Fruit fly (Drosophila melanogaster) whole organism, wandering third instar larva: ENCODE data around the gene TwdlW.

Experiments
- Abd-B ChIP-seq: fragments of >200 bp; optimal IDR thresholded peaks from 2 replicates; lab custom pipeline; 2017; ENCODE audit warnings: missing biosample characterization, missing genetic modification characterization
- CG32264 ChIP-seq: fragments of 200-800 bp; sonication (Bioruptor generic); optimal IDR thresholded peaks from 2 replicates; lab custom pipeline; 2016; ENCODE audit warnings: missing biosample characterization, missing genetic modification characterization
- CG9705 ChIP-seq: fragments of 200-800 bp; sonication (Bioruptor generic); optimal IDR thresholded peaks from 2 replicates; lab custom pipeline; 2018; ENCODE audit warnings: missing biosample characterization, mild to moderate bottlenecking, missing genetic modification characterization
- CrebA ChIP-seq: fragments of 200-800 bp; sonication (Bioruptor generic); optimal IDR thresholded peaks from 2 replicates; lab custom pipeline; 2016; ENCODE audit warnings: missing biosample characterization, mild to moderate bottlenecking, missing genetic modification characterization, borderline replicate concordance
- Dfd ChIP-seq: fragments of >200 bp; optimal IDR thresholded peaks from 2 replicates; lab custom pipeline; 2017; ENCODE audit warnings: missing biosample characterization, missing genetic modification characterization
- Dif ChIP-seq: fragments of 200-275, 200-300 bp; sonication (Bioruptor generic); optimal IDR thresholded peaks from 2 replicates; lab custom pipeline; 2018; ENCODE audit warnings: missing biosample characterization, missing genetic modification characterization; ENCODE audit not compliant: partially characterized antibody
- GATAd ChIP-seq: sonication (Bioruptor generic); optimal IDR thresholded peaks from 2 replicates; lab custom pipeline; 2016; ENCODE audit warnings: missing biosample characterization, missing genetic modification characterization
- HLH106 ChIP-seq: fragments of 200-800 bp; optimal IDR thresholded peaks from 3 replicates; lab custom pipeline; 2019; ENCODE audit warnings: missing biosample characterization, mild to moderate bottlenecking, missing genetic modification characterization, moderate library complexity
- Hnf4 ChIP-seq: fragments of 200-800 bp; sonication (Bioruptor generic); optimal IDR thresholded peaks from 2 replicates; lab custom pipeline; 2016; ENCODE audit warnings: missing biosample characterization, mild to moderate bottlenecking, missing genetic modification characterization
- Hr78 ChIP-seq: fragments of >200 bp; optimal IDR thresholded peaks from 2 replicates; lab custom pipeline; 2017; ENCODE audit warnings: missing biosample characterization, missing genetic modification characterization
- Hr83 ChIP-seq: fragments of 200-300 bp; sonication (Bioruptor generic); optimal IDR thresholded peaks from 2 replicates; lab custom pipeline; 2016; ENCODE audit warnings: missing biosample characterization, mild to moderate bottlenecking, missing genetic modification characterization, moderate library complexity; ENCODE audit not compliant: poor library complexity, severe bottlenecking
- Jra ChIP-seq: sonication (Bioruptor generic); optimal IDR thresholded peaks from 2 replicates; lab custom pipeline; 2016; ENCODE audit warnings: missing biosample characterization, missing genetic modification characterization
- Mio ChIP-seq: sonication (Bioruptor generic); optimal IDR thresholded peaks from 2 replicates; lab custom pipeline; 2016; ENCODE audit warnings: missing biosample characterization, missing genetic modification characterization
- Myc ChIP-seq: fragments of >200 bp; optimal IDR thresholded peaks from 2 replicates; lab custom pipeline; 2017
- OdsH ChIP-seq: fragments of 200-800 bp; sonication (Bioruptor generic); optimal IDR thresholded peaks from 2 replicates; lab custom pipeline; 2016; ENCODE audit warnings: missing biosample characterization, mild to moderate bottlenecking, missing genetic modification characterization
- Rel ChIP-seq, 2 experiments: fragments of 200-800 bp; sonication (Bioruptor generic) in 1 of 2; optimal IDR thresholded peaks; 2 replicates in 1 of 2; 3 replicates in 1 of 2; lab custom pipeline; 2016 to 2019; ENCODE audit warnings: mild to moderate bottlenecking in 2 of 2, missing biosample characterization in 2 of 2, missing genetic modification characterization in 2 of 2, moderate library complexity in 1 of 2
- Sp1 ChIP-seq: fragments of 200-800 bp; sonication (Bioruptor generic); optimal IDR thresholded peaks from 3 replicates; lab custom pipeline; 2019; ENCODE audit warnings: missing biosample characterization, mild to moderate bottlenecking, missing genetic modification characterization, moderate library complexity
- Vsx2 ChIP-seq: fragments of 200-300, 225-300 bp; sonication (Bioruptor generic); optimal IDR thresholded peaks from 2 replicates; lab custom pipeline; 2018; ENCODE audit warnings: missing biosample characterization, missing genetic modification characterization; ENCODE audit not compliant: partially characterized antibody
- br ChIP-seq: fragments of 200-800 bp; sonication (Bioruptor generic); optimal IDR thresholded peaks from 2 replicates; lab custom pipeline; 2016; ENCODE audit warnings: missing biosample characterization, missing genetic modification characterization
- brk ChIP-seq: fragments of 200-800 bp; sonication (Bioruptor generic); optimal IDR thresholded peaks from 2 replicates; lab custom pipeline; 2016; ENCODE audit warnings: missing biosample characterization, mild to moderate bottlenecking, missing genetic modification characterization
- dl ChIP-seq, 2 experiments: fragments of 175-275, 200-275 bp in 1 of 2; fragments of 200-275 bp in 1 of 2; sonication (Bioruptor generic); optimal IDR thresholded peaks; lab custom pipeline; 2018; ENCODE audit warnings: mild to moderate bottlenecking in 2 of 2, missing biosample characterization in 2 of 2, missing genetic modification characterization in 2 of 2, moderate library complexity in 2 of 2; ENCODE audit not compliant: partially characterized antibody in 2 of 2, insufficient read depth in 1 of 2
- dsf ChIP-seq: sonication (Bioruptor generic); optimal IDR thresholded peaks from 2 replicates; lab custom pipeline; 2016; ENCODE audit warnings: missing biosample characterization, missing genetic modification characterization, borderline replicate concordance
- foxo ChIP-seq, 2 experiments: fragments of 200-800 bp; sonication (Bioruptor generic); optimal IDR thresholded peaks; 2 replicates in 1 of 2; 3 replicates in 1 of 2; lab custom pipeline; 2016 to 2017; ENCODE audit warnings: missing biosample characterization in 2 of 2, missing genetic modification characterization in 2 of 2
- fru ChIP-seq: fragments of 200-800 bp; sonication (Bioruptor generic); optimal IDR thresholded peaks from 3 replicates; lab custom pipeline; 2016; ENCODE audit warnings: missing biosample characterization, mild to moderate bottlenecking, missing genetic modification characterization
- h ChIP-seq: fragments of 200-800 bp; sonication (Bioruptor generic); optimal IDR thresholded peaks from 3 replicates; lab custom pipeline; 2016; ENCODE audit warnings: missing biosample characterization, mild to moderate bottlenecking, missing genetic modification characterization
- jim ChIP-seq: fragments of 175-275, 200-325 bp; sonication (Bioruptor generic); optimal IDR thresholded peaks from 2 replicates; lab custom pipeline; 2016; ENCODE audit warnings: missing biosample characterization, mild to moderate bottlenecking, missing genetic modification characterization
- lola ChIP-seq: fragments of >200 bp; optimal IDR thresholded peaks from 2 replicates; lab custom pipeline; 2017; ENCODE audit warnings: missing biosample characterization, missing genetic modification characterization
- pan ChIP-seq: fragments of >200 bp; optimal IDR thresholded peaks from 2 replicates; lab custom pipeline; 2017
- rgr ChIP-seq: fragments of 200-800 bp; sonication (Bioruptor generic); optimal IDR thresholded peaks from 3 replicates; lab custom pipeline; 2016; ENCODE audit warnings: missing biosample characterization, mild to moderate bottlenecking, missing genetic modification characterization
- sage ChIP-seq: fragments of 200-800 bp; sonication (Bioruptor generic); optimal IDR thresholded peaks from 2 replicates; lab custom pipeline; 2016; ENCODE audit warnings: missing biosample characterization, mild to moderate bottlenecking, missing genetic modification characterization
- sv ChIP-seq: fragments of 200-800 bp; sonication (Bioruptor generic); optimal IDR thresholded peaks from 3 replicates; lab custom pipeline; 2016; ENCODE audit warnings: missing biosample characterization, missing genetic modification characterization
- tai ChIP-seq: sonication (Bioruptor generic); optimal IDR thresholded peaks from 2 replicates; lab custom pipeline; 2016; ENCODE audit warnings: missing biosample characterization, missing genetic modification characterization
- usp ChIP-seq: fragments of >200 bp; optimal IDR thresholded peaks from 2 replicates; lab custom pipeline; 2017; ENCODE audit warnings: missing biosample characterization, missing genetic modification characterization
- woc ChIP-seq: sonication (Bioruptor generic); optimal IDR thresholded peaks from 2 replicates; lab custom pipeline; 2016; ENCODE audit warnings: missing biosample characterization, mild to moderate bottlenecking, missing genetic modification characterization

The TwdlW gene

dm6 chr3R:17121277-17121676 lies 20.9 kb downstream of the TwdlW start, which contains the start of gene CG42779:
Gene CG42779, plus strand, starts transcription at chr3R:17121577.
- TF ChIP-seq woc (GFP tag; lab: Kevin White, UChicago) (no peak), lola (no peak), h (no peak), GATAd (no peak), dsf (GFP tag; lab: Kevin White, UChicago) (no peak), foxo (GFP tag; optimal IDR thresholded peaks at IDR 0.05; lab: Kevin White, UChicago) (no peak), HLH106 (tag; lab: Kevin White, UChicago) (no peak), br (GFP tag; lab: Kevin White, UChicago) (no peak), sv (no peak), Hr78 (no peak), tai (no peak), brk (GFP tag; lab: Kevin White, UChicago) (no peak), dl (GFP tag; optimal IDR thresholded peaks at IDR 0.05; lab: Kevin White, UChicago; ENCODE audit: insufficient read depth in 1 of 2, partially characterized antibody in 2 of 2) (no peak), Rel (GFP tag; optimal IDR thresholded peaks at IDR 0.05; lab: Kevin White, UChicago) (no peak), Rel (tag; optimal IDR thresholded peaks at IDR 0.05; lab: Kevin White, UChicago) (no peak), sage (GFP tag; lab: Kevin White, UChicago) (no peak)
- TF ChIP-seq, all 38 proteins: peak for 0

dm6 chr3R:17120165-17120564 lies 22.0 kb downstream of the TwdlW start, which contains the start of gene CG34278:
Gene CG34278, plus strand, starts transcription at chr3R:17120465.
- TF ChIP-seq brk (GFP tag; lab: Kevin White, UChicago) (no peak), Mio (GFP tag; lab: Kevin White, UChicago) (no peak), HLH106 (tag; lab: Kevin White, UChicago) (no peak), OdsH (GFP tag; lab: Kevin White, UChicago) (no peak), Vsx2 (GFP tag; lab: Kevin White, UChicago) (no peak), CG9705 (GFP tag; lab: Kevin White, UChicago) (no peak), fru (GFP tag; lab: Kevin White, UChicago) (no peak), GATAd (no peak), Hnf4 (GFP tag; lab: Kevin White, UChicago) (no peak), CrebA (no peak), Dfd (GFP tag; lab: Kevin White, UChicago) (no peak), Hr83 (GFP tag; lab: Kevin White, UChicago) (no peak), sage (GFP tag; lab: Kevin White, UChicago) (no peak), Hr78 (no peak), Rel (GFP tag; optimal IDR thresholded peaks at IDR 0.05; lab: Kevin White, UChicago) (no peak), Rel (tag; optimal IDR thresholded peaks at IDR 0.05; lab: Kevin White, UChicago) (no peak), jim (GFP tag; lab: Kevin White, UChicago) (no peak), dsf (GFP tag; lab: Kevin White, UChicago) (no peak), usp (GFP tag; lab: Kevin White, UChicago) (no peak), Myc (lab: Kevin White, UChicago) (no peak)

- TF ChIP-seq Jra (GFP tag; lab: Kevin White, UChicago) (no peak), brk (GFP tag; lab: Kevin White, UChicago) (peak; percentile 38), dl (GFP tag; optimal IDR thresholded peaks at IDR 0.05; lab: Kevin White, UChicago; ENCODE audit: insufficient read depth in 1 of 2, partially characterized antibody in 2 of 2) (peak; percentile 29 to 60), foxo (GFP tag; optimal IDR thresholded peaks at IDR 0.05; lab: Kevin White, UChicago) (peak in 1 of 2 experiments; percentile 32), usp (GFP tag; lab: Kevin White, UChicago) (no peak), OdsH (GFP tag; lab: Kevin White, UChicago) (no peak), fru (GFP tag; lab: Kevin White, UChicago) (no peak), HLH106 (tag; lab: Kevin White, UChicago) (no peak), lola (peak; percentile 45), Hr83 (GFP tag; lab: Kevin White, UChicago) (peak; percentile 45), Hr78 (no peak), pan (lab: Kevin White, UChicago) (no peak), h (no peak), rgr (GFP tag; lab: Kevin White, UChicago) (no peak), Dif (GFP tag; lab: Kevin White, UChicago) (peak; percentile 59), Myc (lab: Kevin White, UChicago) (no peak), Hnf4 (GFP tag; lab: Kevin White, UChicago) (no peak), CrebA (peak; percentile 74), dsf (GFP tag; lab: Kevin White, UChicago) (no peak), CG9705 (GFP tag; lab: Kevin White, UChicago) (no peak), Abd-B (GFP tag; lab: Kevin White, UChicago) (no peak), CG32264 (GFP tag; lab: Kevin White, UChicago) (peak; percentile 15), Sp1 (peak; percentile 39), sv (no peak), jim (GFP tag; lab: Kevin White, UChicago) (no peak), Dfd (GFP tag; lab: Kevin White, UChicago) (no peak), br (GFP tag; lab: Kevin White, UChicago) (peak; percentile 12), Rel (GFP tag; optimal IDR thresholded peaks at IDR 0.05; lab: Kevin White, UChicago) (no peak), Rel (tag; optimal IDR thresholded peaks at IDR 0.05; lab: Kevin White, UChicago) (peak; percentile 22), sage (GFP tag; lab: Kevin White, UChicago) (peak; percentile 73), tai (no peak)
Measured at dm6 chr3R:17118917-17119378, 23.3 kb downstream of the TwdlW start.
